Worm (Caenorhabditis elegans): Measurements from ENCODE around the gene F35B12.9.

DNA sequence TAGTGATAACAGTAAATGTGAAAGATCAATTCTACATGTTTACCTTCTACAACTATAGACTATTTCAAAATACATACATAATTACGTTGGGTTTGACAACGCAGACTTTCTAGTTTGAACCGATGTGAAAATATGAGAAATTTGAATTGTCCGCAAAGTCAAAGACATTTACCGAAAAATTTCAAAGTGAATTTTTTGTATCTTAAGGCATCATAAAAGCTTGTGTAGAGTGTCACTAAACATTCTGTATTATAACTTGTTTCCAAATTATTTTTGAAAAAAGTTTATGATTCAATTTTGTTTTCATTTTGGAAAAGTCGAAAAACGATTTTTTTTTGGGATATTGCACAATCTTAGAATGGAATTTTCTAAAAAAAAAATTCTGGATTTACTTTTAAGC lies 34.6 kb downstream of the F35B12.9 start:
- TF ChIP-seq ama-1 (optimal IDR thresholded peaks at IDR 0.05) = no peak
- no peak for TF ChIP-seq fkh-10 (GFP tag; optimal IDR thresholded peaks at IDR 0.05)
- no peak for TF ChIP-seq egl-27 (tag; optimal IDR thresholded peaks at IDR 0.05)
- no peak for TF ChIP-seq elt-3 (tag; optimal IDR thresholded peaks at IDR 0.05)
- no peak for TF ChIP-seq sea-2 (GFP tag; optimal IDR thresholded peaks at IDR 0.05)
- TF ChIP-seq egl-5 (tag; optimal IDR thresholded peaks at IDR 0.05) = no peak
- TF ChIP-seq mdl-1 (tag; optimal IDR thresholded peaks at IDR 0.05) = no peak
